Worm (Caenorhabditis elegans) whole organism, L4 larva: ENCODE measurements around the gene chup-1.

ENCODE experiments used
- R02D3.7 ChIP-seq: fragments of 150-350 bp; sonication (generic microtip); optimal IDR thresholded peaks from 3 replicates; lab custom pipeline; 2014; ENCODE audit warnings: missing biosample characterization, missing genetic modification characterization
- ctbp-1 ChIP-seq: fragments of 200-800 bp; sonication (Bioruptor generic); IDR thresholded peaks from 2 replicates; pipeline ENCODE4 v1.3.6; 2022; ENCODE audit warnings: missing genetic modification reagents, missing genetic modification characterization, missing compliant biosample characterization
- dpl-1 ChIP-seq: fragments of 150-350 bp; optimal IDR thresholded peaks from 2 replicates; lab custom pipeline; 2014; ENCODE audit warnings: missing biosample characterization, missing genetic modification reagents, missing genetic modification characterization
- jun-1 ChIP-seq: fragments of 150-350 bp; optimal IDR thresholded peaks from 2 replicates; lab custom pipeline; 2014; ENCODE audit warnings: missing biosample characterization, missing genetic modification reagents, missing genetic modification characterization
- lin-15B ChIP-seq: fragments of 150-350 bp; sonication (generic microtip); optimal IDR thresholded peaks from 3 replicates; lab custom pipeline; 2014; ENCODE audit warnings: missing biosample characterization, missing genetic modification characterization
- lin-29 ChIP-seq: fragments of 200-800 bp; sonication (Bioruptor generic); IDR thresholded peaks from 2 replicates; pipeline ENCODE4 v1.3.6; 2022; ENCODE audit warnings: missing genetic modification reagents, missing genetic modification characterization, missing compliant biosample characterization
- mep-1 ChIP-seq: fragments of 150-350 bp; sonication (generic microtip); optimal IDR thresholded peaks from 3 replicates; lab custom pipeline; 2014; ENCODE audit warnings: missing biosample characterization, missing genetic modification characterization
- mxl-2 ChIP-seq: fragments of 200-800 bp; sonication (Bioruptor generic); conservative IDR thresholded peaks from 2 replicates; pipeline ENCODE4 v1.3.6; 2022; ENCODE audit warnings: missing genetic modification reagents, missing genetic modification characterization, missing compliant biosample characterization
- rbr-2 ChIP-seq: sonication (generic microtip); optimal IDR thresholded peaks from 2 replicates; lab custom pipeline; 2016; ENCODE audit warnings: missing genotype, missing genetic modification characterization, missing compliant biosample characterization

DNA sequence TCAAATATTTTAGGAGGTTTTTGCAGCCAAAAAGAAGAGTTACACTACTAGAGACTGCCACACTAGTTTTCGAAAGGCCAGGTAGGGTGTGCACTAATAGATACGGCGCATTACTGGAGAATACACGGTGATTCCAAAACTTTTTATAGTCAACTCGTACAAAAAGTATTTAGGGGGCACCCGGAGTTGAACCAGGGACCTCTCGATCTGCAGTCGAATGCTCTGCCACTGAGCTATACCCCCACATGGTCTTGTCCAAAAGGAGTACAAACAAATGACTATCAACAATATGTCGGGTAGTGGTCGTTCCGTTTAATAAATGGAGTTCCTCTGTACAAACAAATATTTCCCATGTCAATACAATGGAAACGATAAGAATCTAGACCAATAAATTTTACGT, 26.0 kb downstream of the chup-1 start:
- TF ChIP-seq dpl-1 (GFP tag; lab: Kevin White, UChicago) (no peak), R02D3.7 (tag; lab: Kevin White, UChicago) (no peak), rbr-2 (no peak), jun-1 (tag; lab: Kevin White, UChicago) (no peak), lin-29 (no peak), mep-1 (peak; percentile 23), ctbp-1 (GFP tag; lab: Robert Waterston, UW) (no peak), lin-15B (tag; lab: Kevin White, UChicago) (no peak), mxl-2 (GFP tag; lab: Robert Waterston, UW) (peak; percentile 34; the same call in 1 of the 2 replicates)
